Fruit fly (Drosophila melanogaster): ENCODE measurements around the gene CG5282.

The CG5282 gene

DNA sequence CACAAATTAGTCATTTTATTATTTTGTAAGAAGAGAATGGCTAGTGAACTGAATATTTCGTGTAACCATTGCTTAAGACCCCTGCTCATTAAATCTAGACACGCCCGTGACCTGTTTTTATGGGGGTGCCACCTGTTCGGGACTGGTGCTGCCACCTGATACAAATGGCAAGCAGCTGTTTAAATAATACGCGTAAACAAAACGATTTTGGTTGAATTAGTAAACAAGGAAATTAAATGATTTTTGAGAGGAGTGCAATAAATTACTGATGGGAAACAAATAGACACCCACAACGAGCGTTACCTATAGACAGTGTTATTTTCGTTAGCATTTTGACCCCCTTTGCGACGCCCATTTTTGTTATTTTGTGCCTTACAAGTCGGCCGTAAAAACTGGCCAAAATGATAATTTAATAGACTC lies 48.9 kb upstream of the CG5282 start (continued):
- TF ChIP-seq tll (GFP tag; optimal IDR thresholded peaks at IDR 0.05) (no peak), gt (GFP tag; IDR thresholded peaks at IDR 0.05) (no peak), CG13894 (tag; optimal IDR thresholded peaks at IDR 0.05) (peak; percentile 91), chif (GFP tag; optimal IDR thresholded peaks at IDR 0.05) (peak; percentile 63 to 75), CG11456 (GFP tag; IDR thresholded peaks at IDR 0.05) (no peak), tup (GFP tag; optimal IDR thresholded peaks at IDR 0.05) (peak; percentile 87), nerfin-1 (tag; optimal IDR thresholded peaks at IDR 0.05) (peak; percentile 62), lola (GFP tag; optimal IDR thresholded peaks at IDR 0.05) (peak in 1 of 3 experiments; percentile 69), toy (GFP tag; IDR thresholded peaks at IDR 0.05) (no peak), CG9797 (GFP tag; optimal IDR thresholded peaks at IDR 0.05) (peak; percentile 18), CG5180 (GFP tag; optimal IDR thresholded peaks at IDR 0.05) (peak; percentile 74), kni (GFP tag; optimal IDR thresholded peaks at IDR 0.05) (peak; percentile 65), gcm (GFP tag; optimal IDR thresholded peaks at IDR 0.05) (peak; percentile 14), wdn (GFP tag; IDR thresholded peaks at IDR 0.05) (no peak), lilli (GFP tag; optimal IDR thresholded peaks at IDR 0.05) (peak; percentile 94), CG2678 (tag; optimal IDR thresholded peaks at IDR 0.05) (peak; percentile 89), tio (GFP tag; optimal IDR thresholded peaks at IDR 0.05) (peak; percentile 83), CG12104 (GFP tag; optimal IDR thresholded peaks at IDR 0.05) (peak; percentile 79), CG30431 (GFP tag; optimal IDR thresholded peaks at IDR 0.05) (peak; percentile 71), pros (GFP tag; optimal IDR thresholded peaks at IDR 0.05) (no peak), Dfd (GFP tag; optimal IDR thresholded peaks at IDR 0.05) (no peak), exex (tag; optimal IDR thresholded peaks at IDR 0.05) (peak; percentile 64), otp (GFP tag; IDR thresholded peaks at IDR 0.05) (no peak), cato (GFP tag; optimal IDR thresholded peaks at IDR 0.05; ENCODE audit: borderline replicate concordance) (peak; percentile 71), CG14667 (GFP tag; IDR thresholded peaks at IDR 0.05) (no peak), sim (GFP tag; IDR thresholded peaks at IDR 0.05) (no peak), grn (GFP tag; optimal IDR thresholded peaks at IDR 0.05) (peak; percentile 22), CG2120 (GFP tag; optimal IDR thresholded peaks at IDR 0.05) (peak; percentile 96), Elba2 (GFP tag; optimal IDR thresholded peaks at IDR 0.05) (peak; percentile 36), Ada2b (GFP tag; IDR thresholded peaks at IDR 0.05) (no peak), klu (GFP tag; IDR thresholded peaks at IDR 0.05) (no peak), HLH4C (GFP tag; IDR thresholded peaks at IDR 0.05; ENCODE audit: partially characterized antibody) (no peak), fru (optimal IDR thresholded peaks at IDR 0.05) (no peak), peb (GFP tag; IDR thresholded peaks at IDR 0.05) (no peak), slou (GFP tag; optimal IDR thresholded peaks at IDR 0.05) (peak; percentile 79), CG18011 (GFP tag; optimal IDR thresholded peaks at IDR 0.05) (peak; percentile 76), Nf-YB (GFP tag; optimal IDR thresholded peaks at IDR 0.05) (peak; percentile 63), CG3995 (GFP tag; optimal IDR thresholded peaks at IDR 0.05) (peak; percentile 37), CG1602 (GFP tag; optimal IDR thresholded peaks at IDR 0.05) (peak; percentile 91), CG15011 (GFP tag; optimal IDR thresholded peaks at IDR 0.05) (peak; percentile 74), CG18476 (GFP tag; optimal IDR thresholded peaks at IDR 0.05) (peak; percentile 86), TFAM (GFP tag; optimal IDR thresholded peaks at IDR 0.05) (peak; percentile 19), slbo (GFP tag; IDR thresholded peaks at IDR 0.05) (no peak), ato (GFP tag; IDR thresholded peaks at IDR 0.05; ENCODE audit: partially characterized antibody) (no peak), CG14965 (GFP tag; optimal IDR thresholded peaks at IDR 0.05; ENCODE audit: borderline replicate concordance) (no peak), kah (GFP tag; optimal IDR thresholded peaks at IDR 0.05) (peak; percentile 98), CG14050 (GFP tag; IDR thresholded peaks at IDR 0.05) (no peak), fd64A (GFP tag; optimal IDR thresholded peaks at IDR 0.05) (peak; percentile 41), CG14014 (GFP tag; IDR thresholded peaks at IDR 0.05) (no peak), Rfx (GFP tag; IDR thresholded peaks at IDR 0.05) (no peak), CG8388 (GFP tag; optimal IDR thresholded peaks at IDR 0.05) (peak; percentile 78)

Data from whole organism, embryonic.